Fruit fly (Drosophila melanogaster) whole organism, pupa: ENCODE measurements around the gene Pde11.

Source experiments
- CG12605 ChIP-seq: fragments of 200-800 bp; sonication (Bioruptor generic); IDR thresholded peaks from 2 replicates; pipeline ENCODE4 v1.3.6; 2022; ENCODE audit warnings: missing biosample characterization, missing genetic modification characterization
- CG14655 ChIP-seq: fragments of 200-800 bp; sonication (Bioruptor generic); optimal IDR thresholded peaks from 3 replicates; lab custom pipeline; 2017; ENCODE audit warnings: mild to moderate bottlenecking, missing biosample characterization, missing genetic modification reagents, missing genetic modification characterization
- CG17806 ChIP-seq: fragments of 200-800 bp; sonication (Bioruptor generic); optimal IDR thresholded peaks from 2 replicates; lab custom pipeline; 2018; ENCODE audit warnings: missing biosample characterization, mild to moderate bottlenecking, missing genetic modification characterization, moderate library complexity
- CG32121 ChIP-seq: fragments of 200-800 bp; sonication (Bioruptor generic); IDR thresholded peaks from 2 replicates; pipeline ENCODE4 v1.3.6; 2022; ENCODE audit warnings: missing biosample characterization, missing genetic modification characterization
- CG4496 ChIP-seq: fragments of 200-800 bp; sonication (Bioruptor generic); IDR thresholded peaks from 3 replicates; pipeline ENCODE4 v1.3.6; 2022; ENCODE audit warnings: missing biosample characterization, missing genetic modification characterization
- CG8301 ChIP-seq: fragments of 200-800 bp; sonication (Bioruptor generic); optimal IDR thresholded peaks from 2 replicates; lab custom pipeline; 2018; ENCODE audit warnings: missing biosample characterization, mild to moderate bottlenecking, missing genetic modification characterization
- Ets98B ChIP-seq: fragments of 200-800 bp; sonication (Bioruptor generic); IDR thresholded peaks from 2 replicates; pipeline ENCODE4 v1.3.6; 2022; ENCODE audit warnings: missing biosample characterization, missing genetic modification characterization
- Pif1A ChIP-seq: fragments of 200-800 bp; sonication (Bioruptor generic); optimal IDR thresholded peaks from 3 replicates; lab custom pipeline; 2016; ENCODE audit warnings: missing biosample characterization, missing genetic modification characterization
- Snoo ChIP-seq: fragments of 200-800 bp; sonication (Bioruptor generic); optimal IDR thresholded peaks from 3 replicates; lab custom pipeline; 2017; ENCODE audit warnings: missing biosample characterization, mild to moderate bottlenecking, missing genetic modification characterization, inconsistent platforms
- gl ChIP-seq: fragments of 200-800 bp; sonication (Bioruptor generic); optimal IDR thresholded peaks from 2 replicates; lab custom pipeline; 2018; ENCODE audit warnings: missing biosample characterization, mild to moderate bottlenecking, missing genetic modification characterization

DNA sequence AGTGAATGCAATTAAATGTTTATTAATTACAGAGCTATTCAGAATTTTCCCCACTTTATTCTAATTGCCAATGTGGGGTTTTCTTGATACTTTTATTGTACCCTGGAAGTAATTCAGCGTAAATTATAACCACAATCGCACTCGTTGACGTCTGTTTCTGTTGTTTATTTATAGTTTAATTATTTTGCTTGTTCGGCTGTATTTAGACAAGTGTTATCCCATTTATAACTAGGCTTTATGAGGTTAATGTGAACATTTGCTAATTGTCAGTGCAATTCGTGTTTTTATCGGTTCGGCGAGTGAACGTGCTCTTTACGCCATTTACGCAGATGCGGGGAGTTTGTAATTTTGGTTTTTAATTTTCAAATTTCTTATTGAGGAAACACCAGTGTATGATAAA is 34.9 kb upstream of the Pde11 start:
- TF ChIP-seq CG32121 (GFP tag; lab: Robert Waterston, UW) (no peak), CG17806 (tag; lab: Kevin White, UChicago) (no peak), CG14655 (GFP tag; lab: Kevin White, UChicago) (no peak), CG12605 (GFP tag; lab: Robert Waterston, UW) (no peak), CG8301 (tag; lab: Kevin White, UChicago) (no peak), CG4496 (GFP tag; lab: Robert Waterston, UW) (no peak), Pif1A (no peak), Ets98B (no peak), gl (tag; lab: Kevin White, UChicago) (no peak), Snoo (tag; lab: Kevin White, UChicago) (no peak)
